Fruit fly (Drosophila melanogaster) whole organism, adult: ENCODE results near the gene CG7059.

Experiments
- CG11617 ChIP-seq: fragments of 200-800 bp; sonication (Bioruptor generic); optimal IDR thresholded peaks from 2 replicates; lab custom pipeline; 2017; ENCODE audit warnings: mild to moderate bottlenecking, missing biosample characterization, missing genetic modification reagents, missing genetic modification characterization
- CG12768 ChIP-seq: fragments of 200-800 bp; sonication (Bioruptor generic); optimal IDR thresholded peaks from 2 replicates; lab custom pipeline; 2017; ENCODE audit warnings: missing biosample characterization, missing genetic modification characterization, mild to moderate bottlenecking, moderate library complexity, missing genetic modification reagents
- CG14711 ChIP-seq: fragments of 200-800 bp; sonication (Bioruptor generic); optimal IDR thresholded peaks from 2 replicates; lab custom pipeline; 2018; ENCODE audit warnings: missing biosample characterization, mild to moderate bottlenecking, missing genetic modification characterization, moderate library complexity
- CG1620 ChIP-seq: fragments of 200-800 bp; sonication (Bioruptor generic); optimal IDR thresholded peaks from 2 replicates; lab custom pipeline; 2016; ENCODE audit warnings: missing biosample characterization, missing genetic modification characterization
- CG33017 ChIP-seq: fragments of 200-800 bp; sonication (Bioruptor generic); optimal IDR thresholded peaks from 2 replicates; lab custom pipeline; 2018; ENCODE audit warnings: missing biosample characterization, mild to moderate bottlenecking, missing genetic modification characterization, moderate library complexity
- CG5204 ChIP-seq: fragments of 200-800 bp; sonication (Bioruptor generic); optimal IDR thresholded peaks from 2 replicates; lab custom pipeline; 2016; ENCODE audit warnings: missing biosample characterization, missing genetic modification characterization
- CG7045 ChIP-seq: fragments of 200-800 bp; sonication (Bioruptor generic); optimal IDR thresholded peaks from 2 replicates; lab custom pipeline; 2017; ENCODE audit warnings: missing biosample characterization, mild to moderate bottlenecking, missing genetic modification characterization
- CG7101 ChIP-seq: fragments of 200-800 bp; sonication (Bioruptor generic); optimal IDR thresholded peaks from 2 replicates; lab custom pipeline; 2018; ENCODE audit warnings: missing biosample characterization, mild to moderate bottlenecking, missing genetic modification characterization, moderate library complexity
- Clk ChIP-seq: fragments of 200-800 bp; sonication (Bioruptor generic); optimal IDR thresholded peaks from 2 replicates; lab custom pipeline; 2017; ENCODE audit warnings: missing biosample characterization, missing genetic modification characterization
- Crg-1 ChIP-seq: fragments of 200-800 bp; sonication (Bioruptor generic); optimal IDR thresholded peaks from 2 replicates; lab custom pipeline; 2016; ENCODE audit warnings: missing biosample characterization, missing genetic modification characterization
- Mnt ChIP-seq: fragments of 200-800 bp; sonication (Bioruptor generic); optimal IDR thresholded peaks from 2 replicates; lab custom pipeline; 2016; ENCODE audit warnings: missing biosample characterization, mild to moderate bottlenecking, missing genetic modification characterization
- bab1 ChIP-seq: fragments of 200-800 bp; sonication (Bioruptor generic); optimal IDR thresholded peaks from 3 replicates; lab custom pipeline; 2019; ENCODE audit warnings: missing biosample characterization, mild to moderate bottlenecking, missing genetic modification characterization, moderate library complexity
- cic ChIP-seq: fragments of 200-800 bp; sonication (Bioruptor generic); optimal IDR thresholded peaks from 2 replicates; lab custom pipeline; 2017; ENCODE audit warnings: missing biosample characterization, mild to moderate bottlenecking, missing genetic modification characterization, moderate library complexity
- cnc ChIP-seq, 2 experiments: fragments of >200 bp; optimal IDR thresholded peaks; 2 replicates each; lab custom pipeline; 2017
- kay ChIP-seq: fragments of 200-800 bp; sonication (Bioruptor generic); peaks from one replicate; lab custom pipeline; 2016; ENCODE audit warnings: missing biosample characterization, missing genetic modification characterization, borderline replicate concordance
- ovo ChIP-seq: fragments of 200-800 bp; sonication (Bioruptor generic); optimal IDR thresholded peaks from 2 replicates; lab custom pipeline; 2016; ENCODE audit warnings: missing biosample characterization, missing genetic modification characterization
- pad ChIP-seq: fragments of 200-800 bp; sonication (Bioruptor generic); optimal IDR thresholded peaks from 3 replicates; lab custom pipeline; 2017; ENCODE audit warnings: missing biosample characterization, missing genetic modification characterization, mild to moderate bottlenecking, moderate library complexity, missing genetic modification reagents
- tj ChIP-seq: fragments of 200-800 bp; sonication (Bioruptor generic); optimal IDR thresholded peaks from 3 replicates; lab custom pipeline; 2017; ENCODE audit warnings: missing biosample characterization, mild to moderate bottlenecking, missing genetic modification characterization, moderate library complexity
- toe ChIP-seq: fragments of 200-800 bp; sonication (Bioruptor generic); optimal IDR thresholded peaks from 2 replicates; lab custom pipeline; 2016; ENCODE audit warnings: missing biosample characterization, missing genetic modification characterization

Gene CG7059

DNA sequence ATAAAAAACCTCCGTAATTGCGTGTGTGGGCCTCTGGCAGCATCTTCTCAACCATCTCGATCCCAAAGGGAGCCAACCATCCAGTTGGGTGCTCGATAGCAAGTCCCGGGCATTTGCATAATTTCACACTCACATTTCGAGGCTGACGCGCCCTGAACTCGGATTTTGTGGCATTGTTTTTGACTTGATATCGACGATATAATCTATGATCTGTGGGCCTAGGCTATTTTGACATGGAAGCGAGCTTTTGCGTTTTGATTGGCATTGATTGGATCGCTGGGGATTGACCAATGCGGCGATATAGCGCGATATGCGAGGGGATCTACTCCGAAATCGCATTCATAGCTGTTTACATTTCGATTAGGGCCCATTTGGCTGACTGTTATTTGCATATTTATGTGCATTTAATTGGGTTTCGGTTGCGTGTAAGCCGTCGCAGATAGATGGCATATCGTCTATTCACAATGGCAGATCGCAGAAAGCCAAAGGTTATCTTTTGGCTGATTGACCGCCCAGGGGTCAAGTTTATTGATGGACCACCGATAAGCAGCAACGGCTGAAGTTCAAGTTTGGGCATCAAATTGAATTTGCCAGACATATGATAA, 42.7 kb downstream of the CG7059 start:
- TF ChIP-seq CG12768 (GFP tag; lab: Kevin White, UChicago) (no peak), Clk (no peak), CG7101 (no peak), CG7045 (GFP tag; lab: Kevin White, UChicago) (no peak), Mnt (GFP tag; lab: Kevin White, UChicago) (no peak), CG14711 (tag; lab: Kevin White, UChicago) (no peak), toe (GFP tag; lab: Kevin White, UChicago) (no peak), Crg-1 (GFP tag; lab: Kevin White, UChicago) (no peak), ovo (no peak), bab1 (GFP tag; lab: Kevin White, UChicago) (no peak), CG5204 (GFP tag; lab: Kevin White, UChicago) (no peak), pad (GFP tag; lab: Kevin White, UChicago) (no peak), tj (no peak), cnc (optimal IDR thresholded peaks at IDR 0.05; lab: Kevin White, UChicago) (no peak), kay (GFP tag; lab: Kevin White, UChicago) (no peak)

dm6 chr3R:22436050-22436449, 46.5 kb downstream of the CG7059 start, which contains the start of gene CG13847:
TSS of gene CG13847 (minus strand) at chr3R:22436150.
- TF ChIP-seq cic (GFP tag; lab: Kevin White, UChicago) (no peak), Clk (no peak), CG7101 (no peak), CG11617 (GFP tag; lab: Kevin White, UChicago) (no peak), Crg-1 (GFP tag; lab: Kevin White, UChicago) (no peak), CG7045 (GFP tag; lab: Kevin White, UChicago) (no peak), kay (GFP tag; lab: Kevin White, UChicago) (no peak)

dm6 chr3R:22438301-22438700, 48.7 kb downstream of the CG7059 start:
- TF ChIP-seq CG5204 (GFP tag; lab: Kevin White, UChicago) (no peak), tj (no peak), CG12768 (GFP tag; lab: Kevin White, UChicago) (no peak), cnc (optimal IDR thresholded peaks at IDR 0.05; lab: Kevin White, UChicago) (no peak), cic (GFP tag; lab: Kevin White, UChicago) (no peak), bab1 (GFP tag; lab: Kevin White, UChicago) (no peak), CG14711 (tag; lab: Kevin White, UChicago) (no peak), CG11617 (GFP tag; lab: Kevin White, UChicago) (no peak), CG33017 (no peak), toe (GFP tag; lab: Kevin White, UChicago) (no peak), CG7101 (no peak), CG1620 (GFP tag; lab: Kevin White, UChicago) (no peak)
